Worm (Caenorhabditis elegans): ENCODE results near the gene swsn-7.
A peak's percentile ranks its signal among the peaks of the same experiment; 100 is the strongest.

swsn-7 gene

DNA sequence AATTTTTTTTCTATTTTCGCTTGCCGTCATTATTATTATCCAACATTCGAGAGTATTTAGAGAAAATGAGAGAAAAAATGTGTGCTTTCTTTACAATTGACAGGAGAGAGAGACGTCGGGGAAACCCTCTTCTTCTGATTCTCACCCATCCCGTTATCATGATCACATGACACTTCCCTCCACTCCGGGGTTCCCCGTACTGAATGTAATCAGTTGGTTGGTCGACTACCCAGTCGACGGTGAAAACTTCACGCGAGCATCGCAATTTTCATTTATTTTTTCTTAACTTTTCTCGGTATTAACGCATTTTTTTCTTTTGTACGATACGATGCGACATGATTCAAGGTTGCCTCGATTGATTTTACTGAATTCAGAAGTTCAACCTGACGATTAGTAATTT, 11.4 kb downstream of the swsn-7 start (continued):
- no peak for TF ChIP-seq hmg-20 (GFP tag; IDR thresholded peaks at IDR 0.05)

DNA sequence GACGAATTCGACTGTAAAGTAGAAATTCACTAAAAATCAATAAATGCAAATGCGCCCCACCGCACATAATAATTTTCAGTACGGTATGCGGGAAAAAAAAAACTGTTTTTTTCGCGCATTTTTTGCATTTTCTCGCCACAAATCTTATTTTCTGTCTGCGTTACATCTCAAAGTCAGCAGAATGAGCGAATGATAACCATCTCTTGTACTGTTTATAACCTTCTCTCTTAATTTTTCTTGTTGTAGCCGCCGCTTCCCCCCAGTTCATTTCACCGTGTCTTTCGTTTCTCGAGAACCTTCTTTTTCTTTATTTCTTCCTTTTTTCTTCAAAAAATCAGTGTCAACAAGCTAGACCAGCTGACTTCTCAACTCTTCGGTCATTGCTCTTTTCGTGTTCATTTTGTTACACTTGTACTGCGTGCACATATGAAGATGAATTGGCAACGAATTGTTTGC, 12.1 kb downstream of the swsn-7 start:
- TF ChIP-seq hmg-20 (GFP tag; IDR thresholded peaks at IDR 0.05) = no peak
- peak; percentile 50; the same call in 1 of the 2 replicates for TF ChIP-seq lir-1 (GFP tag; conservative IDR thresholded peaks at IDR 0.05)
- TF ChIP-seq tlf-1 (GFP tag; optimal IDR thresholded peaks at IDR 0.05) = peak; percentile 87
- TF ChIP-seq F10E7.11 (tag; optimal IDR thresholded peaks at IDR 0.05) = no peak
- no peak for TF ChIP-seq ztf-25 (GFP tag; IDR thresholded peaks at IDR 0.05)
- no peak for TF ChIP-seq let-607 (tag; optimal IDR thresholded peaks at IDR 0.05)
- no peak for TF ChIP-seq chd-7 (tag; optimal IDR thresholded peaks at IDR 0.05)
- peak; percentile 73; the same call in 1 of the 2 replicates for TF ChIP-seq C17E4.6 (GFP tag; IDR thresholded peaks at IDR 0.05)
- no peak for TF ChIP-seq zfh-2 (GFP tag; conservative IDR thresholded peaks at IDR 0.05)
- peak; percentile 76; the same call in 1 of the 2 replicates for TF ChIP-seq aptf-2 (GFP tag; conservative IDR thresholded peaks at IDR 0.05)
- TF ChIP-seq let-526 (GFP tag; IDR thresholded peaks at IDR 0.05) = no peak
- no peak for TF ChIP-seq F22D6.2 (tag; optimal IDR thresholded peaks at IDR 0.05)
- no peak for TF ChIP-seq ceh-79 (tag; optimal IDR thresholded peaks at IDR 0.05)
- TF ChIP-seq F37B4.10 (GFP tag; IDR thresholded peaks at IDR 0.05) = no peak
- no peak for TF ChIP-seq B0261.1 (tag; optimal IDR thresholded peaks at IDR 0.05)
- no peak for TF ChIP-seq akir-1 (GFP tag; optimal IDR thresholded peaks at IDR 0.05)
- no peak for TF ChIP-seq egrh-3 (GFP tag; IDR thresholded peaks at IDR 0.05)
- TF ChIP-seq F57A8.1 (GFP tag; optimal IDR thresholded peaks at IDR 0.05) = no peak
- no peak for TF ChIP-seq ceh-27 (GFP tag; optimal IDR thresholded peaks at IDR 0.05)
- TF ChIP-seq pha-4 (tag; optimal IDR thresholded peaks at IDR 0.05) = peak; percentile 14
- TF ChIP-seq gei-17 (GFP tag; optimal IDR thresholded peaks at IDR 0.05) = no peak
- no peak for TF ChIP-seq ztf-22 (GFP tag; optimal IDR thresholded peaks at IDR 0.05)
- no peak for TF ChIP-seq cebp-1 (GFP tag; IDR thresholded peaks at IDR 0.05)
- TF ChIP-seq cebp-1 (tag; optimal IDR thresholded peaks at IDR 0.05) = peak; percentile 63
- peak; percentile 74 for TF ChIP-seq unc-130 (GFP tag; optimal IDR thresholded peaks at IDR 0.05)
- no peak for TF ChIP-seq ccch-3 (GFP tag; optimal IDR thresholded peaks at IDR 0.05)
- peak; percentile 63; the same call in 1 of the 2 replicates for TF ChIP-seq Y56A3A.18 (GFP tag; IDR thresholded peaks at IDR 0.05)
- no peak for TF ChIP-seq zim-3 (tag; optimal IDR thresholded peaks at IDR 0.05)
- no peak for TF ChIP-seq ceh-40 (GFP tag; IDR thresholded peaks at IDR 0.05)
- TF ChIP-seq nhr-27 (tag; optimal IDR thresholded peaks at IDR 0.05) = no peak
- TF ChIP-seq Y95B8A.8 (GFP tag; IDR thresholded peaks at IDR 0.05) = peak; percentile 87
- peak; percentile 50 for TF ChIP-seq tbp1 (GFP tag; optimal IDR thresholded peaks at IDR 0.05)
- TF ChIP-seq lsy-27 (tag; optimal IDR thresholded peaks at IDR 0.05; ENCODE audit: borderline replicate concordance, insufficient read depth) = no peak
- TF ChIP-seq nfyb-1 (GFP tag; IDR thresholded peaks at IDR 0.05) = peak; percentile 58
- TF ChIP-seq rcor-1 (GFP tag; IDR thresholded peaks at IDR 0.05) = peak; percentile 87
- TF ChIP-seq T07F8.4 (tag; optimal IDR thresholded peaks at IDR 0.05) = no peak
- TF ChIP-seq lsl-1 (GFP tag; optimal IDR thresholded peaks at IDR 0.05) = peak; percentile 90
- no peak for TF ChIP-seq T26A5.8 (tag; optimal IDR thresholded peaks at IDR 0.05)
- TF ChIP-seq ekl-4 (GFP tag; IDR thresholded peaks at IDR 0.05) = peak; percentile 22; the same call in 1 of the 2 replicates
- TF ChIP-seq hlh-12 (tag; optimal IDR thresholded peaks at IDR 0.05) = no peak
- peak; percentile 31 for TF ChIP-seq lin-40 (tag; optimal IDR thresholded peaks at IDR 0.05)
- peak; percentile 93 for TF ChIP-seq madf-8 (GFP tag; conservative IDR thresholded peaks at IDR 0.05)
- TF ChIP-seq ceh-91 (GFP tag; IDR thresholded peaks at IDR 0.05) = peak; percentile 95
- peak; percentile 88 for TF ChIP-seq dox-1 (GFP tag; IDR thresholded peaks at IDR 0.05)
- TF ChIP-seq Y67H2A.10 (GFP tag; conservative IDR thresholded peaks at IDR 0.05) = peak; percentile 77; the same call in 1 of the 2 replicates
- peak; percentile 69 for TF ChIP-seq repo-1 (tag; optimal IDR thresholded peaks at IDR 0.05)
